Fruit fly (Drosophila melanogaster): ENCODE results near the gene CG31922.

The CG31922 gene

DNA sequence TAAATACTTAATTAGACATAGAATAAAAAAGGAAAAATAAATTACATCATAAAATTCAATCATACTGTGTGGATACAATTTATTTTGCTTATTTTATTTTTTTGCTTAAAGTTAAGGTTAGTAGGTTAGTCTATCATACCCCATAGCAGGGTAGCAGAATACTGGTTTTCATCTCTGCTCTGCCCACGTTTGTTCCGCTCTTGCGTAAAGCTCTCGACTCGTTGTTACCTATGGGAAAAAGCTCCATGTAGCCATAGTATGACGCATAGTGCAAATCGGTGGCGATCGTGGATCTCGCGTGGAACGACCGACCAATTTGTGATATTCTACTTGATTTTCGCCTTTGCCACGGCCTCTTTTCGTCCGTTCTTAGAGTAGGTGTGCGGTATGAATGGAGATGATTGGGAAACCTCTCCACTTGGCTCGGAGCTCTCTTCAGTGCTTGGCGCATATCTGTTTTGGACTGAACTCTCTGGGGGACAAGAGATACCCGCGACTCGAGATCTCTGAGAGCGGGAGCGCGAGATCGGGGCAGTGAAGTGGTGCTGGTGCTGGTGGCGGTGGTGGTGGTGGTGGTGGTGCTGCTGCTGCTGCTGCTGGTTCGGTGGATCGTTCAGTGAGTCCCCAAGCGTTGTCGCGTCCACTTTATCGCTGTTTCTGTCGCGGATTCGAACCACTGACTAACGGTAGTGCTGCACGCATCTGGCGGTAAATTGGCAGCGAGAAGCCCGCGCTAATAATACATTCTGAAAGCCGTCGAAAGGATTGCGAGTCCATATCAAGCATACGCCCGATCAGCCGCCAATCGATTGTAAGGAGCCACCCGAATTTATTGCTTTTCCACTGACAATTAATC lies 15.9 kb downstream of the CG31922 start, which contains the start of gene CG5001 (continued):
- TF ChIP-seq CG8119 (GFP tag; IDR thresholded peaks at IDR 0.05), result peak; percentile 88
- TF ChIP-seq CG34406 (GFP tag; optimal IDR thresholded peaks at IDR 0.05), result no peak
- peak; percentile 76 for TF ChIP-seq cyc (GFP tag; optimal IDR thresholded peaks at IDR 0.05)
- peak; percentile 92 for TF ChIP-seq svp (GFP tag)
- TF ChIP-seq Ets21C (GFP tag; optimal IDR thresholded peaks at IDR 0.05), result no peak
- peak; percentile 95 for TF ChIP-seq eg (GFP tag; IDR thresholded peaks at IDR 0.05)
- peak in 1 of 2 experiments; percentile 6 for TF ChIP-seq salr (GFP tag; optimal IDR thresholded peaks at IDR 0.05)
- peak; percentile 71 for TF ChIP-seq CG6276 (GFP tag; optimal IDR thresholded peaks at IDR 0.05)
- TF ChIP-seq Eip93F (GFP tag; optimal IDR thresholded peaks at IDR 0.05), result no peak
- TF ChIP-seq lz (GFP tag; optimal IDR thresholded peaks at IDR 0.05), result peak; percentile 81
- TF ChIP-seq Hr38 (GFP tag; optimal IDR thresholded peaks at IDR 0.05), result no peak
- no peak for TF ChIP-seq Sox14 (GFP tag; optimal IDR thresholded peaks at IDR 0.05)
- peak; percentile 86 for TF ChIP-seq CG15336 (GFP tag; IDR thresholded peaks at IDR 0.05)
- TF ChIP-seq CG10669 (GFP tag; optimal IDR thresholded peaks at IDR 0.05), result no peak
- peak; percentile 87 for TF ChIP-seq esn (GFP tag; optimal IDR thresholded peaks at IDR 0.05)
- TF ChIP-seq CG1621 (tag; optimal IDR thresholded peaks at IDR 0.05), result peak; percentile 44
- peak; percentile 65 for TF ChIP-seq Lpt (GFP tag; optimal IDR thresholded peaks at IDR 0.05)
- peak; percentile 84 for TF ChIP-seq CG3032 (tag; optimal IDR thresholded peaks at IDR 0.05)
- peak; percentile 83 for TF ChIP-seq CG11294 (GFP tag; IDR thresholded peaks at IDR 0.05)
- TF ChIP-seq vri (GFP tag; optimal IDR thresholded peaks at IDR 0.05), result no peak
- no peak for TF ChIP-seq acj6 (GFP tag; optimal IDR thresholded peaks at IDR 0.05)
- no peak for TF ChIP-seq fkh (GFP tag; optimal IDR thresholded peaks at IDR 0.05)
- TF ChIP-seq Gug (GFP tag; IDR thresholded peaks at IDR 0.05), result peak; percentile 76
- TF ChIP-seq Sox15 (GFP tag; optimal IDR thresholded peaks at IDR 0.05), result peak; percentile 45
- TF ChIP-seq pdm3 (GFP tag; optimal IDR thresholded peaks at IDR 0.05), result no peak
- no peak for TF ChIP-seq CG10631 (GFP tag; optimal IDR thresholded peaks at IDR 0.05)
- peak; percentile 3 for TF ChIP-seq CG7368 (GFP tag; optimal IDR thresholded peaks at IDR 0.05)
- peak; percentile 70 for TF ChIP-seq CG8632 (GFP tag; optimal IDR thresholded peaks at IDR 0.05)
- TF ChIP-seq CG6792 (GFP tag; optimal IDR thresholded peaks at IDR 0.05), result peak; percentile 74
- TF ChIP-seq CG8319 (GFP tag; optimal IDR thresholded peaks at IDR 0.05), result peak; percentile 49
- no peak for TF ChIP-seq Smox (GFP tag; optimal IDR thresholded peaks at IDR 0.05)
- TF ChIP-seq fd59A (GFP tag; optimal IDR thresholded peaks at IDR 0.05), result peak; percentile 20

dm6 chr2L:1199166-1199565 lies 29.2 kb downstream of the CG31922 start, which contains the start of the genes CG5139 and CG43348:
Gene CG5139, minus strand, starts transcription at chr2L:1199266.
Gene CG43348, plus strand, starts transcription at chr2L:1199412.
- TF ChIP-seq CG6276 (GFP tag; optimal IDR thresholded peaks at IDR 0.05) (no peak), Lpt (GFP tag; optimal IDR thresholded peaks at IDR 0.05) (no peak), CG6163 (GFP tag; IDR thresholded peaks at IDR 0.05) (no peak), acj6 (GFP tag; optimal IDR thresholded peaks at IDR 0.05) (no peak), CG11762 (GFP tag; optimal IDR thresholded peaks at IDR 0.05; ENCODE audit: insufficient read depth) (no peak), OdsH (GFP tag; optimal IDR thresholded peaks at IDR 0.05) (no peak), Hr39 (GFP tag; optimal IDR thresholded peaks at IDR 0.05) (no peak), topi (GFP tag; optimal IDR thresholded peaks at IDR 0.05) (no peak), eg (GFP tag; IDR thresholded peaks at IDR 0.05) (no peak), vri (GFP tag; optimal IDR thresholded peaks at IDR 0.05) (no peak), dac (GFP tag; optimal IDR thresholded peaks at IDR 0.05) (no peak), fkh (GFP tag; optimal IDR thresholded peaks at IDR 0.05) (no peak), CG10631 (GFP tag; optimal IDR thresholded peaks at IDR 0.05) (no peak), CG16779 (tag; optimal IDR thresholded peaks at IDR 0.05) (no peak), Ets21C (GFP tag; optimal IDR thresholded peaks at IDR 0.05) (no peak), CG15336 (GFP tag; IDR thresholded peaks at IDR 0.05) (no peak), lz (GFP tag; optimal IDR thresholded peaks at IDR 0.05) (no peak)
